Fruit fly (Drosophila melanogaster): ENCODE results near the gene CG31809.

DNA sequence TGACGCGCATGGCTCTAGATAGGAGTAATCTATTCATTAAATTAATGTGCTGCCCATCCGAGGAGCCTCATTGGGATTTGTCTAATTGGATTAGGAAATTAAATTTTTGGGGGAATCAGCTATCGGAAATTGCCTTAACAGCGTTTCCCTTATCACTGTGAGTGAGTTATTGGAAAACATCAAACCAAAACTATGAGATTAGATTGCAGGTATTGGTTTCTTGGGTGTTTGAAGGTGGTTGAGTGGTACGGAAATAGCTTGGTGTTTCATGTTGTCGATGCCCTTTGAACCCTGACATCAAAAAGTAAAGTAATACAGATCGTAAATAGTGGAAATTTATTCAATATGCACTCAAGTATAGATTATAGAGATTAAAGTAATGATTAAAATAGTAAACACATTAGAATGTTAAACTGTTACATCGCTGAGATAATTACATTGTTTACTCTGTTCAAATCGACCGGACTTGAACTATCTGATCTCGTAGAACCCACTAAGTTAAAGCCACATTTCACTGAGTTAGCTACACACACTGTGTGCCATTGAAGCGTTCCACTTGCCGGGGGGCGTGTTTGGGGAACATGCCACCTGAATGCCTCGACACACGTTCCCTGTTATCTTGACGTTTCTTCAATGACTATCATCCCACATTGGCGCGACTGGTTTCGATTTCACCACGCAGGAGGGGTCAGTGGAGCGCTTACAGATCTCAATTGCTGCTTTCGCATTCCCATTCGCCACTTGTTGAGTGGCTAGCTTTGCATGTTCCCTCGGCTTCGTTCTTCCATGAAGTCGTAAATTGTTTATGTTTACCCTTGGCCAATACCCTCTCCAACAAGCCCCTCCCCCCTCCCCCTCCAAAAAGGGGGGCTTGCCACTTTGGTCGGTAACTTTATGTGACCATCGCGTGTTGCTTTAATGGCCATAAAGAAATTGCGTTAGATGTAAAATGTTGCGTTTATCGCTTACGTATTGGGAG is 24.6 kb upstream of the CG31809 start:
- TF ChIP-seq CG11617 (GFP tag; optimal IDR thresholded peaks at IDR 0.05) (no peak), bab1 (GFP tag; optimal IDR thresholded peaks at IDR 0.05) (no peak), cic (GFP tag; optimal IDR thresholded peaks at IDR 0.05) (no peak), Crg-1 (GFP tag; optimal IDR thresholded peaks at IDR 0.05) (no peak), CG7045 (GFP tag; optimal IDR thresholded peaks at IDR 0.05) (no peak), toe (GFP tag; optimal IDR thresholded peaks at IDR 0.05) (no peak), CG14711 (tag; optimal IDR thresholded peaks at IDR 0.05) (no peak), CG5204 (GFP tag; optimal IDR thresholded peaks at IDR 0.05) (no peak), tj (GFP tag; optimal IDR thresholded peaks at IDR 0.05) (no peak), ovo (GFP tag; optimal IDR thresholded peaks at IDR 0.05) (no peak), CG12768 (GFP tag; optimal IDR thresholded peaks at IDR 0.05) (no peak), Clk (GFP tag; optimal IDR thresholded peaks at IDR 0.05) (no peak), cnc (optimal IDR thresholded peaks at IDR 0.05) (no peak), kay (GFP tag; ENCODE audit: borderline replicate concordance) (peak; percentile 14)
